Fruit fly (Drosophila melanogaster): Measurements from ENCODE around the gene CG5439.

CG5439 gene

dm6 chr2L:13195822-13196221 is 18.9 kb downstream of the CG5439 start:
- TF ChIP-seq CG10669 (GFP tag; optimal IDR thresholded peaks at IDR 0.05) (no peak), fkh (GFP tag; optimal IDR thresholded peaks at IDR 0.05) (no peak), OdsH (GFP tag; optimal IDR thresholded peaks at IDR 0.05) (no peak)

- peak; percentile 99 for TF ChIP-seq CG1621 (tag; optimal IDR thresholded peaks at IDR 0.05)
- no peak for TF ChIP-seq vri (GFP tag; optimal IDR thresholded peaks at IDR 0.05)
- 0 out of 3 replicates have a peak, but pooled peaks have one; percentile 15 for TF ChIP-seq CG8119 (GFP tag; IDR thresholded peaks at IDR 0.05)
Measured at dm6 chr2L:13202960-13203436, 26.0 kb downstream of the CG5439 start, which contains the start of gene CG16972. Gene CG16972 (minus strand): TSS chr2L:13203295.

DNA sequence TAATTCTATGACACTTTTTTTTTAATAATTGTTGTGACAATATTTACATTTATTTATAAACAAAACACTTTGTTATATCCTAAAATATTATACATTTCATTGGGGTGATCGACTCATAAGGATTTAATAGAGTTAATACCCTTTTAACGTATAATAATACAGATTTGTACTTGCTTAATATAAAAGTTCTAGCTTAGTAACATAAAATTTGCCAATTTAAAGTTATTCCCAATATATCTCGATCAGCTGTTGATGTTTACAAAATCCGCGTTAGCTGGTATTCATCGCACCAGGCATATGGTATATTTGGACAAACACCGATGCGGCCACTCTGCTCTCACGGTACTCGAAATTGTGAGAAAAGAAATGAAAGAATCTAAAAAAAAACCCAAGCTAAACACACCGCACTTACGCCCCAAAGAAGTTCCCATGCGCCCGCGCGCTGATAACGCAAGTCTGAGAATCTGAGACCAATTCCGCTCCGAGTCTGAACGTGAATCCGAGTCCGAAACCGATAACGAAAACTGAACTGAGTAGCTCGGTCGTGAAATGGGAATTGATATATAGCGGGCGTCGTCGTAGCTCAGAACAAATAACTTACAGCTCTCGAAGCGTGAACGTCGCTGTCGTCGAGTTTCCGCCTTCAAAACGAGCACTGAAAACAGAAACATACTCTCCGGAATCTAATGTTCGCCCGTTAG is 26.6 kb downstream of the CG5439 start, which contains the start of gene Pect:
Gene Pect (plus strand): TSS at position 326 of the 701 bp plus-strand sequence.
- TF ChIP-seq CG6163 (GFP tag; IDR thresholded peaks at IDR 0.05) (peak; percentile 57; the same call in 2 of the 3 replicates), fd59A (GFP tag; optimal IDR thresholded peaks at IDR 0.05) (no peak), lz (GFP tag; optimal IDR thresholded peaks at IDR 0.05) (peak; percentile 31), esn (GFP tag; optimal IDR thresholded peaks at IDR 0.05) (peak; percentile 41), Met (GFP tag; optimal IDR thresholded peaks at IDR 0.05) (no peak), CG3032 (tag; optimal IDR thresholded peaks at IDR 0.05) (peak; percentile 68), eg (GFP tag; IDR thresholded peaks at IDR 0.05) (peak; percentile 37; the same call in 2 of the 3 replicates), CG11294 (GFP tag; IDR thresholded peaks at IDR 0.05) (no peak; the same call in 1 of the 2 replicates), CG16779 (tag; optimal IDR thresholded peaks at IDR 0.05) (no peak), Sox15 (GFP tag; optimal IDR thresholded peaks at IDR 0.05) (peak; percentile 13), CG6854 (GFP tag; optimal IDR thresholded peaks at IDR 0.05) (peak; percentile 67), CG15336 (GFP tag; IDR thresholded peaks at IDR 0.05) (peak; percentile 44), svp (GFP tag) (peak; percentile 73), Eip78C (GFP tag) (peak; percentile 67), fkh (GFP tag; optimal IDR thresholded peaks at IDR 0.05) (peak; percentile 54)

- TF ChIP-seq pdm3 (GFP tag; optimal IDR thresholded peaks at IDR 0.05) (no peak), Eip78C (GFP tag) (peak; percentile 43), Hr39 (GFP tag; optimal IDR thresholded peaks at IDR 0.05) (no peak), CG15336 (GFP tag; IDR thresholded peaks at IDR 0.05) (no peak)
Measured at dm6 chr2L:13204151-13204550, 27.2 kb downstream of the CG5439 start.

DNA sequence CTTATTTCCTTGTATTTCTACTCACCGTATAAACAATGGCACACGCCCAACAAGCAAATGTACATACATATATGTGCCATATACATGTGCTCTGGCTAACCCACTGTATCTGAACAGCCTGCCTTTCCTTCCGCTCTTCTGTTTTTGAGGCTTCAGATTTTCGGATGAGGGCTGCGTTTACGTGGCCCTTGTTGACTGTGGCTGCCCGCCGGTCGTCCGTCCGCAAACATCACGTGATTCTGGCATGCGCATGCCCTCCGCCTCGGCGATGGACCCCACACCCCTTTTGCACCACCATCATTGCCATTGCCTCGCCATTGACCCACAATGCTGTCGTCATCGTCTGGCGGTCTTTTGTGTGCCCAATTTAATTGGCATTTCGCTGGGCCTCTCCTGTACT is 28.3 kb downstream of the CG5439 start:
- TF ChIP-seq Eip78C (GFP tag): peak; percentile 67
- TF ChIP-seq Sox15 (GFP tag; optimal IDR thresholded peaks at IDR 0.05): no peak
- peak; percentile 22 for TF ChIP-seq Met (GFP tag; optimal IDR thresholded peaks at IDR 0.05)
- no peak for TF ChIP-seq Ets96B (tag; optimal IDR thresholded peaks at IDR 0.05)
- TF ChIP-seq lz (GFP tag; optimal IDR thresholded peaks at IDR 0.05): no peak
- no peak for TF ChIP-seq CG8319 (GFP tag; optimal IDR thresholded peaks at IDR 0.05)
- TF ChIP-seq fd85E (GFP tag; optimal IDR thresholded peaks at IDR 0.05): no peak
- TF ChIP-seq CG6163 (GFP tag; IDR thresholded peaks at IDR 0.05): peak; percentile 53; the same call in 2 of the 3 replicates
- TF ChIP-seq fkh (GFP tag; optimal IDR thresholded peaks at IDR 0.05): peak; percentile 79
- TF ChIP-seq pdm3 (GFP tag; optimal IDR thresholded peaks at IDR 0.05): no peak
- no peak for TF ChIP-seq Hr38 (GFP tag; optimal IDR thresholded peaks at IDR 0.05)
- no peak for TF ChIP-seq CG31627 (GFP tag; optimal IDR thresholded peaks at IDR 0.05)
- TF ChIP-seq svp (GFP tag): peak; percentile 74
- TF ChIP-seq Sox102F (GFP tag; optimal IDR thresholded peaks at IDR 0.05): no peak
- TF ChIP-seq Sox14 (GFP tag; optimal IDR thresholded peaks at IDR 0.05): peak; percentile 10
- TF ChIP-seq OdsH (GFP tag; optimal IDR thresholded peaks at IDR 0.05): no peak
- no peak for TF ChIP-seq CG11294 (GFP tag; IDR thresholded peaks at IDR 0.05)
- no peak for TF ChIP-seq Hr39 (GFP tag; optimal IDR thresholded peaks at IDR 0.05)
- TF ChIP-seq topi (GFP tag; optimal IDR thresholded peaks at IDR 0.05): peak; percentile 5
- TF ChIP-seq CG16779 (tag; optimal IDR thresholded peaks at IDR 0.05): peak; percentile 38
- no peak for TF ChIP-seq CG32006 (GFP tag; optimal IDR thresholded peaks at IDR 0.05)
- TF ChIP-seq Eip93F (GFP tag; optimal IDR thresholded peaks at IDR 0.05): no peak
- TF ChIP-seq CG15336 (GFP tag; IDR thresholded peaks at IDR 0.05): 0 out of 2 replicates have a peak, but pooled peaks have one; percentile 21
- TF ChIP-seq salr (GFP tag; optimal IDR thresholded peaks at IDR 0.05): no peak
- no peak for TF ChIP-seq CG10669 (GFP tag; optimal IDR thresholded peaks at IDR 0.05)
- no peak for TF ChIP-seq achi (GFP tag; optimal IDR thresholded peaks at IDR 0.05)
- no peak for TF ChIP-seq Lpt (GFP tag; optimal IDR thresholded peaks at IDR 0.05)
- TF ChIP-seq Blimp-1 (GFP tag; optimal IDR thresholded peaks at IDR 0.05): no peak
- TF ChIP-seq Eip75B (GFP tag; optimal IDR thresholded peaks at IDR 0.05): peak; percentile 45
- no peak for TF ChIP-seq CG11902 (GFP tag; optimal IDR thresholded peaks at IDR 0.05)
- peak; percentile 8 for TF ChIP-seq CG1621 (tag; optimal IDR thresholded peaks at IDR 0.05)
- no peak for TF ChIP-seq Smox (GFP tag; optimal IDR thresholded peaks at IDR 0.05)
- no peak for TF ChIP-seq CG7368 (GFP tag; optimal IDR thresholded peaks at IDR 0.05)
